Worm (Caenorhabditis elegans): ENCODE measurements around the gene srbc-41.

DNA sequence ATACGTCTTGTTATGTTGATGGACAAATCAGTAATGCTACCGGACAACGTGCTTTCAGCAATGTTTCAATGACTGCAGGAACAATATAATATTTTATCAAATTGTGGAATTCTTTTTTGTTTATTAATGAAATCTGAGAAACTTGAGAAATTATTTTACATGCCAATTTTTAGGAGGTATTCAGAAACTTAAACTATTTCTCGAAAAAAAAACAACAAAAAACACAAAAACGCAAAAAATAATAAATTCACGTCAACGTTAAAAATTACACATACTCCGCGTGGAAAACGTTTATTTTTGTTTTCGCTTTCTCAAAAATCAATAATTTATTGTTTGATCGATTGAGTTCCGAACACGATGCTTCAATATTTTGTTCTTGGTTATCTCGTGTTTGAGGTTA is 27.6 kb upstream of the srbc-41 start, which contains the start of gene Y46H3D.1:
- TF ChIP-seq flt-1 (GFP tag; IDR thresholded peaks at IDR 0.05) (no peak), aly-1 (tag; optimal IDR thresholded peaks at IDR 0.05) (no peak), scrt-1 (GFP tag; IDR thresholded peaks at IDR 0.05) (no peak), hnd-1 (tag; optimal IDR thresholded peaks at IDR 0.05) (no peak), ama-1 (optimal IDR thresholded peaks at IDR 0.05) (no peak), ceh-36 (tag; optimal IDR thresholded peaks at IDR 0.05) (no peak), pes-1 (GFP tag; IDR thresholded peaks at IDR 0.05) (no peak)

All from whole organism, early embryonic.